Worm (Caenorhabditis elegans) whole organism, late embryonic: ENCODE data around the gene C26D10.6.

Source experiments
- C08G9.2 ChIP-seq: sonication (generic microtip); optimal IDR thresholded peaks from 2 replicates; lab custom pipeline; 2016; ENCODE audit warnings: mild to moderate bottlenecking, missing genetic modification characterization, moderate library complexity, missing compliant biosample characterization
- C38D4.7 ChIP-seq: fragments of 200-800 bp; sonication (Bioruptor generic); optimal IDR thresholded peaks from 2 replicates; lab custom pipeline; 2018; ENCODE audit warnings: mild to moderate bottlenecking, missing genetic modification characterization, moderate library complexity, missing compliant biosample characterization
- F13H6.1 ChIP-seq: sonication (generic microtip); optimal IDR thresholded peaks from 2 replicates; lab custom pipeline; 2016; ENCODE audit warnings: missing genetic modification characterization, missing compliant biosample characterization
- K02D7.2 ChIP-seq: sonication (generic microtip); optimal IDR thresholded peaks from 2 replicates; lab custom pipeline; 2017; ENCODE audit warnings: mild to moderate bottlenecking, missing genetic modification characterization, missing compliant biosample characterization
- T23F11.4 ChIP-seq: fragments of 200-800 bp; sonication (Bioruptor generic); optimal IDR thresholded peaks from 2 replicates; lab custom pipeline; 2018; ENCODE audit warnings: mild to moderate bottlenecking, missing genetic modification characterization, missing compliant biosample characterization
- ahr-1 ChIP-seq: sonication (generic microtip); optimal IDR thresholded peaks from 2 replicates; lab custom pipeline; 2016; ENCODE audit warnings: missing genetic modification characterization, missing compliant biosample characterization
- ceh-14 ChIP-seq: sonication (generic microtip); optimal IDR thresholded peaks from 2 replicates; lab custom pipeline; 2016; ENCODE audit warnings: missing genotype, missing genetic modification characterization, missing compliant biosample characterization
- ceh-18 ChIP-seq: sonication (generic microtip); optimal IDR thresholded peaks from 2 replicates; lab custom pipeline; 2016; ENCODE audit warnings: missing genetic modification characterization, missing compliant biosample characterization
- ceh-19 ChIP-seq: fragments of 200-800 bp; sonication (Bioruptor generic); optimal IDR thresholded peaks from 2 replicates; lab custom pipeline; 2018; ENCODE audit warnings: mild to moderate bottlenecking, missing genetic modification characterization, missing compliant biosample characterization
- ceh-2 ChIP-seq: sonication (generic microtip); optimal IDR thresholded peaks from 2 replicates; lab custom pipeline; 2016; ENCODE audit warnings: missing genotype, missing genetic modification characterization, missing compliant biosample characterization
- ceh-24 ChIP-seq: sonication (generic microtip); optimal IDR thresholded peaks from 2 replicates; lab custom pipeline; 2016; ENCODE audit warnings: mild to moderate bottlenecking, missing genetic modification characterization, missing compliant biosample characterization
- ceh-30 ChIP-seq: fragments of 150-350 bp; optimal IDR thresholded peaks from 2 replicates; lab custom pipeline; 2014; ENCODE audit warnings: missing biosample characterization, missing genetic modification characterization
- ceh-31 ChIP-seq: sonication (generic microtip); optimal IDR thresholded peaks from 2 replicates; lab custom pipeline; 2016; ENCODE audit warnings: missing genetic modification characterization, missing compliant biosample characterization
- ceh-34 ChIP-seq: sonication (generic microtip); optimal IDR thresholded peaks from 2 replicates; lab custom pipeline; 2016; ENCODE audit warnings: mild to moderate bottlenecking, missing genetic modification characterization, missing compliant biosample characterization
- ceh-45 ChIP-seq: fragments of 200-800 bp; sonication (Bioruptor generic); IDR thresholded peaks from 2 replicates; pipeline ENCODE4 v1.3.6; 2022; ENCODE audit warnings: missing genetic modification reagents, missing genetic modification characterization, missing compliant biosample characterization
- ceh-48 ChIP-seq: sonication (generic microtip); optimal IDR thresholded peaks from 2 replicates; lab custom pipeline; 2016; ENCODE audit warnings: missing genetic modification characterization, inconsistent platforms, missing compliant biosample characterization
- ceh-6 ChIP-seq: fragments of 200-800 bp; sonication (Bioruptor generic); optimal IDR thresholded peaks from 2 replicates; lab custom pipeline; 2018; ENCODE audit warnings: mild to moderate bottlenecking, missing genetic modification characterization, missing compliant biosample characterization
- che-1 ChIP-seq: sonication (generic microtip); optimal IDR thresholded peaks from 2 replicates; lab custom pipeline; 2016; ENCODE audit warnings: mild to moderate bottlenecking, missing genetic modification characterization, missing compliant biosample characterization
- dmd-4 ChIP-seq: sonication (generic microtip); optimal IDR thresholded peaks from 2 replicates; lab custom pipeline; 2016; ENCODE audit warnings: borderline replicate concordance, missing genetic modification characterization, missing compliant biosample characterization
- elt-2 ChIP-seq: sonication (generic microtip); optimal IDR thresholded peaks from 2 replicates; lab custom pipeline; 2016; ENCODE audit warnings: missing genetic modification reagents, missing genetic modification characterization, missing compliant biosample characterization
- ets-4 ChIP-seq: sonication (generic microtip); optimal IDR thresholded peaks from 2 replicates; lab custom pipeline; 2016; ENCODE audit warnings: missing genetic modification characterization, missing compliant biosample characterization
- eyg-1 ChIP-seq: sonication (generic microtip); optimal IDR thresholded peaks from 2 replicates; lab custom pipeline; 2016; ENCODE audit warnings: missing genotype, missing genetic modification characterization, missing compliant biosample characterization
- fax-1 ChIP-seq: sonication (generic microtip); optimal IDR thresholded peaks from 2 replicates; lab custom pipeline; 2016; ENCODE audit warnings: missing genotype, missing genetic modification characterization, missing compliant biosample characterization
- fkh-6 ChIP-seq: sonication (generic microtip); optimal IDR thresholded peaks from 2 replicates; lab custom pipeline; 2016; ENCODE audit warnings: missing genetic modification characterization, missing compliant biosample characterization
- gmeb-2 ChIP-seq: sonication (generic microtip); optimal IDR thresholded peaks from 2 replicates; lab custom pipeline; 2016; ENCODE audit warnings: missing genetic modification characterization, inconsistent platforms, missing compliant biosample characterization
- hlh-13 ChIP-seq: fragments of 200-800 bp; sonication (Bioruptor generic); optimal IDR thresholded peaks from 2 replicates; lab custom pipeline; 2018; ENCODE audit warnings: mild to moderate bottlenecking, missing genetic modification characterization, missing compliant biosample characterization
- hlh-15 ChIP-seq: sonication (generic microtip); optimal IDR thresholded peaks from 2 replicates; lab custom pipeline; 2016; ENCODE audit warnings: missing genetic modification characterization, missing compliant biosample characterization
- hlh-30 ChIP-seq: sonication (generic microtip); optimal IDR thresholded peaks from 2 replicates; lab custom pipeline; 2017; ENCODE audit warnings: antibody characterized with exemption, missing genetic modification characterization, missing compliant biosample characterization; ENCODE audit not compliant: insufficient read depth
- hlh-6 ChIP-seq: sonication (generic microtip); optimal IDR thresholded peaks from 2 replicates; lab custom pipeline; 2016; ENCODE audit warnings: missing genotype, missing genetic modification characterization, missing compliant biosample characterization
- hlh-8 ChIP-seq: sonication (generic microtip); optimal IDR thresholded peaks from 2 replicates; lab custom pipeline; 2016; ENCODE audit warnings: missing genotype, missing genetic modification characterization, missing compliant biosample characterization
- madf-2 ChIP-seq: sonication (generic microtip); optimal IDR thresholded peaks from 2 replicates; lab custom pipeline; 2017; ENCODE audit warnings: missing genetic modification characterization, missing compliant biosample characterization
- nfya-1 ChIP-seq: sonication (generic microtip); optimal IDR thresholded peaks from 2 replicates; lab custom pipeline; 2017; ENCODE audit warnings: missing genetic modification characterization, mild to moderate bottlenecking, missing compliant biosample characterization, antibody characterized with exemption, moderate library complexity
- nhr-11 ChIP-seq: fragments of 150-350 bp; optimal IDR thresholded peaks from 2 replicates; lab custom pipeline; 2014; ENCODE audit warnings: missing biosample characterization, missing genetic modification characterization
- nhr-232 ChIP-seq: sonication (generic microtip); optimal IDR thresholded peaks from 2 replicates; lab custom pipeline; 2016; ENCODE audit warnings: missing genetic modification characterization, missing compliant biosample characterization
- npax-4 ChIP-seq: sonication (generic microtip); optimal IDR thresholded peaks from 2 replicates; lab custom pipeline; 2016; ENCODE audit warnings: missing genetic modification characterization, missing compliant biosample characterization
- pag-3 ChIP-seq: sonication (generic microtip); optimal IDR thresholded peaks from 2 replicates; lab custom pipeline; 2016; ENCODE audit warnings: missing compliant biosample characterization, missing genetic modification characterization, borderline replicate concordance
- pat-9 ChIP-seq: fragments of 200-800 bp; sonication (Bioruptor generic); optimal IDR thresholded peaks from 2 replicates; lab custom pipeline; 2018; ENCODE audit warnings: mild to moderate bottlenecking, missing genetic modification characterization, moderate library complexity, missing compliant biosample characterization
- pax-1 ChIP-seq: fragments of 150-350 bp; optimal IDR thresholded peaks from 2 replicates; lab custom pipeline; 2014; ENCODE audit warnings: missing biosample characterization, missing genetic modification characterization
- pha-2 ChIP-seq: sonication (generic microtip); optimal IDR thresholded peaks from 2 replicates; lab custom pipeline; 2017; ENCODE audit warnings: mild to moderate bottlenecking, missing genetic modification characterization, missing compliant biosample characterization
- pha-4 ChIP-seq: fragments of 150-350 bp; optimal IDR thresholded peaks from 2 replicates; lab custom pipeline; 2018; ENCODE audit warnings: missing biosample characterization, missing genetic modification reagents, missing genetic modification characterization
- pros-1 ChIP-seq: fragments of 150-350 bp; optimal IDR thresholded peaks from 2 replicates; lab custom pipeline; 2014; ENCODE audit warnings: missing biosample characterization, missing genetic modification reagents, missing genetic modification characterization
- ref-2 ChIP-seq: sonication (generic microtip); optimal IDR thresholded peaks from 2 replicates; lab custom pipeline; 2016; ENCODE audit warnings: missing genetic modification characterization, missing compliant biosample characterization
- rnt-1 ChIP-seq: sonication (generic microtip); optimal IDR thresholded peaks from 2 replicates; lab custom pipeline; 2016; ENCODE audit warnings: missing genetic modification characterization, missing compliant biosample characterization
- sox-2 ChIP-seq: fragments of 200-800 bp; sonication (Bioruptor generic); IDR thresholded peaks from 2 replicates; pipeline ENCODE4 v1.3.6; 2022; ENCODE audit warnings: missing genetic modification reagents, missing genetic modification characterization, missing compliant biosample characterization
- sox-4 ChIP-seq: sonication (generic microtip); optimal IDR thresholded peaks from 2 replicates; lab custom pipeline; 2017; ENCODE audit warnings: mild to moderate bottlenecking, missing genetic modification characterization, inconsistent platforms, missing compliant biosample characterization
- syd-9 ChIP-seq: sonication (generic microtip); optimal IDR thresholded peaks from 2 replicates; lab custom pipeline; 2016; ENCODE audit warnings: mild to moderate bottlenecking, missing genetic modification characterization, moderate library complexity, missing compliant biosample characterization
- tbx-2 ChIP-seq: sonication (generic microtip); optimal IDR thresholded peaks from 2 replicates; lab custom pipeline; 2016; ENCODE audit warnings: missing genetic modification characterization, missing compliant biosample characterization
- tbx-7 ChIP-seq: sonication (generic microtip); optimal IDR thresholded peaks from 2 replicates; lab custom pipeline; 2016; ENCODE audit warnings: missing genotype, missing genetic modification characterization, missing compliant biosample characterization
- ttx-3 ChIP-seq: sonication (generic microtip); optimal IDR thresholded peaks from 2 replicates; lab custom pipeline; 2016; ENCODE audit warnings: missing genetic modification reagents, missing genetic modification characterization, missing compliant biosample characterization
- unc-42 ChIP-seq: sonication (generic microtip); optimal IDR thresholded peaks from 2 replicates; lab custom pipeline; 2016; ENCODE audit warnings: missing genotype, missing genetic modification characterization, missing compliant biosample characterization
- unc-55 ChIP-seq: sonication (generic microtip); optimal IDR thresholded peaks from 2 replicates; lab custom pipeline; 2017; ENCODE audit warnings: missing biosample characterization, missing genetic modification reagents, missing genetic modification characterization
- unc-86 ChIP-seq: sonication (generic microtip); optimal IDR thresholded peaks from 2 replicates; lab custom pipeline; 2016; ENCODE audit warnings: missing genetic modification characterization, missing compliant biosample characterization
- zip-5 ChIP-seq: sonication (generic microtip); optimal IDR thresholded peaks from 2 replicates; lab custom pipeline; 2016; ENCODE audit warnings: missing genetic modification characterization, missing compliant biosample characterization

The C26D10.6 gene

ce11 chrII:8325002-8325539 lies 29.4 kb downstream of the C26D10.6 start, which contains the start of the genes ran-3 and C26D10.3:
TSS of gene ran-3 (minus strand) at chrII:8325052.
TSS of gene C26D10.3 (plus strand) at chrII:8325386.
- TF ChIP-seq tbx-7 (tag; lab: Kevin White, UChicago) (no peak), nfya-1 (tag; lab: Kevin White, UChicago) (peak; percentile 75), tbx-2 (tag; lab: Kevin White, UChicago) (peak; percentile 50), ceh-30 (tag; lab: Kevin White, UChicago) (no peak), T23F11.4 (GFP tag; lab: Kevin White, UChicago) (peak; percentile 18), hlh-13 (no peak), ceh-48 (tag; lab: Kevin White, UChicago) (no peak), ceh-45 (GFP tag; lab: Robert Waterston, UW) (no peak), unc-55 (GFP tag; lab: Kevin White, UChicago) (no peak), hlh-15 (tag; lab: Kevin White, UChicago) (no peak), pag-3 (tag; lab: Kevin White, UChicago) (no peak), hlh-6 (tag; lab: Kevin White, UChicago) (no peak), syd-9 (tag; lab: Kevin White, UChicago) (peak; percentile 9), C08G9.2 (tag; lab: Kevin White, UChicago) (peak; percentile 24), dmd-4 (tag; lab: Kevin White, UChicago) (no peak), sox-2 (0 out of 2 replicates have a peak, but pooled peaks have one; percentile 13), ahr-1 (tag; lab: Kevin White, UChicago) (peak; percentile 26), pha-4 (tag; lab: Kevin White, UChicago) (no peak), ceh-19 (GFP tag; lab: Kevin White, UChicago) (no peak), nhr-232 (tag; lab: Kevin White, UChicago) (no peak), C38D4.7 (no peak), F13H6.1 (tag; lab: Kevin White, UChicago) (no peak), eyg-1 (peak; percentile 35), hlh-30 (no peak), npax-4 (no peak), pha-2 (peak; percentile 37), gmeb-2 (tag; lab: Kevin White, UChicago) (peak; percentile 42), ets-4 (tag; lab: Kevin White, UChicago) (no peak), pax-1 (tag; lab: Kevin White, UChicago) (peak; percentile 47), elt-2 (peak; percentile 67), ttx-3 (tag; lab: Kevin White, UChicago) (peak; percentile 54), unc-42 (tag; lab: Kevin White, UChicago) (peak; percentile 18), nhr-11 (tag; lab: Kevin White, UChicago) (no peak), ceh-18 (tag; lab: Kevin White, UChicago) (no peak), rnt-1 (tag; lab: Kevin White, UChicago) (peak; percentile 15), madf-2 (tag; lab: Kevin White, UChicago) (no peak), pros-1 (no peak), ceh-34 (tag; lab: Kevin White, UChicago) (peak; percentile 10), ceh-24 (tag; lab: Kevin White, UChicago) (no peak), ceh-14 (tag; lab: Kevin White, UChicago) (peak; percentile 53), zip-5 (peak; percentile 40), unc-86 (tag; lab: Kevin White, UChicago) (peak; percentile 24), fkh-6 (tag; lab: Kevin White, UChicago) (peak; percentile 59), ceh-2 (tag; lab: Kevin White, UChicago) (peak; percentile 45), hlh-8 (tag; lab: Kevin White, UChicago) (peak; percentile 44), fax-1 (tag; lab: Kevin White, UChicago) (peak; percentile 26), sox-4 (tag; lab: Kevin White, UChicago) (no peak), pat-9 (tag; lab: Kevin White, UChicago) (peak; percentile 10), ceh-6 (no peak), che-1 (peak; percentile 13), ref-2 (no peak), K02D7.2 (tag; lab: Kevin White, UChicago) (no peak), ceh-31 (tag; lab: Kevin White, UChicago) (peak; percentile 47)
